Fruit fly (Drosophila melanogaster) whole organism, embryonic: Measurements from ENCODE around the gene CG31997.

Source experiments
- B-H1 ChIP-seq: fragments of 200-800 bp; sonication (Bioruptor generic); IDR thresholded peaks from 3 replicates; pipeline ENCODE4 v1.3.6; 2022; ENCODE audit warnings: missing biosample characterization, missing genetic modification characterization
- CG10462 ChIP-seq: fragments of 200-800 bp; sonication (Bioruptor generic); optimal IDR thresholded peaks from 2 replicates; lab custom pipeline; 2016; ENCODE audit warnings: missing biosample characterization, missing genetic modification characterization
- CG10565 ChIP-seq: fragments of 200-800 bp; sonication (Bioruptor generic); optimal IDR thresholded peaks from 3 replicates; lab custom pipeline; 2016; ENCODE audit warnings: missing biosample characterization, mild to moderate bottlenecking, missing genetic modification characterization
- CG11085 ChIP-seq: fragments of 200-800 bp; sonication (Bioruptor generic); IDR thresholded peaks from 2 replicates; pipeline ENCODE4 v1.3.6; 2022; ENCODE audit warnings: missing biosample characterization, missing genetic modification characterization
- CG12071 ChIP-seq: fragments of 200-800 bp; sonication (Bioruptor generic); optimal IDR thresholded peaks from 3 replicates; lab custom pipeline; 2018; ENCODE audit warnings: missing biosample characterization, mild to moderate bottlenecking, missing genetic modification characterization
- CG12236 ChIP-seq: fragments of 200-800 bp; sonication (Bioruptor generic); optimal IDR thresholded peaks from 2 replicates; lab custom pipeline; 2016; ENCODE audit warnings: missing biosample characterization, missing genetic modification characterization
- CG12942 ChIP-seq: fragments of 200-800 bp; sonication (Bioruptor generic); optimal IDR thresholded peaks from 3 replicates; lab custom pipeline; 2016; ENCODE audit warnings: missing biosample characterization, missing genetic modification characterization
- CG13287 ChIP-seq: fragments of 200-800 bp; sonication (Bioruptor generic); IDR thresholded peaks from 2 replicates; pipeline ENCODE4 v1.3.6; 2022; ENCODE audit warnings: missing biosample characterization, missing genetic modification characterization; ENCODE audit not compliant: partially characterized antibody
- CG13894 ChIP-seq: fragments of 200-800 bp; sonication (Bioruptor generic); optimal IDR thresholded peaks from 3 replicates; lab custom pipeline; 2018; ENCODE audit warnings: missing biosample characterization, mild to moderate bottlenecking, missing genetic modification characterization, moderate library complexity
- CG1529 ChIP-seq: fragments of 200-800 bp; sonication (Bioruptor generic); optimal IDR thresholded peaks from 3 replicates; lab custom pipeline; 2018; ENCODE audit warnings: missing biosample characterization, missing genetic modification characterization
- CG17359 ChIP-seq: fragments of 200-800 bp; sonication (Bioruptor generic); optimal IDR thresholded peaks from 3 replicates; lab custom pipeline; 2018; ENCODE audit warnings: missing biosample characterization, mild to moderate bottlenecking, missing genetic modification characterization, moderate library complexity
- CG18011 ChIP-seq: fragments of 200-800 bp; sonication (Bioruptor generic); optimal IDR thresholded peaks from 2 replicates; lab custom pipeline; 2017; ENCODE audit warnings: missing biosample characterization, missing genetic modification characterization, mild to moderate bottlenecking, moderate library complexity, missing genotype
- CG30403 ChIP-seq: fragments of 200-800 bp; sonication (Bioruptor generic); optimal IDR thresholded peaks from 3 replicates; lab custom pipeline; 2016; ENCODE audit warnings: missing biosample characterization, missing genetic modification characterization
- CG32772 ChIP-seq: fragments of 200-800 bp; sonication (Bioruptor generic); IDR thresholded peaks from 2 replicates; pipeline ENCODE4 v1.3.6; 2022; ENCODE audit warnings: missing biosample characterization, missing genetic modification characterization
- CG34224 ChIP-seq: fragments of 200-800 bp; sonication (Bioruptor generic); IDR thresholded peaks from 3 replicates; pipeline ENCODE4 v1.3.6; 2022; ENCODE audit warnings: missing biosample characterization, missing genetic modification characterization; ENCODE audit not compliant: partially characterized antibody
- CG3995 ChIP-seq: fragments of 200-800 bp; sonication (Bioruptor generic); optimal IDR thresholded peaks from 3 replicates; lab custom pipeline; 2016; ENCODE audit warnings: missing biosample characterization, missing genetic modification characterization
- CG4360 ChIP-seq: fragments of 200-800 bp; sonication (Bioruptor generic); IDR thresholded peaks from 2 replicates; pipeline ENCODE4 v1.3.6; 2022; ENCODE audit warnings: missing biosample characterization, missing genetic modification characterization
- CG6683 ChIP-seq: fragments of 200-800 bp; sonication (Bioruptor generic); optimal IDR thresholded peaks from 2 replicates; lab custom pipeline; 2017; ENCODE audit warnings: missing biosample characterization, mild to moderate bottlenecking, missing genetic modification characterization, missing genetic modification reagents
- CG6854 ChIP-seq: fragments of 200-800 bp; sonication (Bioruptor generic); optimal IDR thresholded peaks from 3 replicates; lab custom pipeline; 2017; ENCODE audit warnings: missing biosample characterization, mild to moderate bottlenecking, missing genetic modification characterization
- CG7745 ChIP-seq: fragments of 200-800 bp; sonication (Bioruptor generic); optimal IDR thresholded peaks from 2 replicates; lab custom pipeline; 2018; ENCODE audit warnings: missing biosample characterization, mild to moderate bottlenecking, missing genetic modification characterization, moderate library complexity
- CG7839 ChIP-seq: fragments of 200-800 bp; sonication (Bioruptor generic); optimal IDR thresholded peaks from 3 replicates; lab custom pipeline; 2018; ENCODE audit warnings: missing biosample characterization, mild to moderate bottlenecking, missing genetic modification characterization, moderate library complexity
- CrebB ChIP-seq: fragments of 200-800 bp; sonication (Bioruptor generic); optimal IDR thresholded peaks from 3 replicates; lab custom pipeline; 2018; ENCODE audit warnings: missing biosample characterization, mild to moderate bottlenecking, missing genetic modification characterization
- D19A ChIP-seq: fragments of 200-800 bp; optimal IDR thresholded peaks from 3 replicates; lab custom pipeline; 2019; ENCODE audit warnings: missing biosample characterization, mild to moderate bottlenecking, missing genetic modification characterization, moderate library complexity
- Dad ChIP-seq: fragments of 200-800 bp; sonication (Bioruptor generic); optimal IDR thresholded peaks from 3 replicates; lab custom pipeline; 2016; ENCODE audit warnings: missing biosample characterization, missing genetic modification characterization
- Doc3 ChIP-seq: fragments of 200-800 bp; sonication (Bioruptor generic); IDR thresholded peaks from 3 replicates; pipeline ENCODE4 v1.3.6; 2022; ENCODE audit warnings: missing biosample characterization, missing genetic modification characterization; ENCODE audit not compliant: partially characterized antibody
- GATAe ChIP-seq: fragments of 200-800 bp; sonication (Bioruptor generic); conservative IDR thresholded peaks from 2 replicates; pipeline ENCODE4 v1.3.6; 2022; ENCODE audit warnings: missing biosample characterization, missing genetic modification characterization
- Hr3 ChIP-seq: fragments of 200-800 bp; sonication (Bioruptor generic); optimal IDR thresholded peaks from 3 replicates; lab custom pipeline; 2016; ENCODE audit warnings: missing biosample characterization, missing genetic modification characterization
- Mrtf ChIP-seq: fragments of 200-800 bp; sonication (Bioruptor generic); IDR thresholded peaks from 3 replicates; pipeline ENCODE4 v1.3.6; 2022; ENCODE audit warnings: missing biosample characterization, missing genetic modification characterization
- TFAM ChIP-seq: fragments of 200-800 bp; sonication (Bioruptor generic); optimal IDR thresholded peaks from 2 replicates; lab custom pipeline; 2017; ENCODE audit warnings: missing biosample characterization, missing genetic modification characterization, inconsistent platforms
- Trl ChIP-seq, 3 experiments: fragments of >200 bp in 2 of 3; fragments of 200-800 bp in 1 of 3; sonication (Bioruptor generic) in 1 of 3; optimal IDR thresholded peaks; 2 replicates in 1 of 3; 3 replicates in 2 of 3; lab custom pipeline; 2016 to 2017; ENCODE audit warnings: missing biosample characterization in 1 of 3, missing genetic modification characterization in 1 of 3
- Xrp1 ChIP-seq: fragments of 200-800 bp; sonication (Bioruptor generic); IDR thresholded peaks from 2 replicates; pipeline ENCODE4 v1.3.6; 2022; ENCODE audit warnings: missing biosample characterization, missing genetic modification characterization
- ac ChIP-seq: fragments of 200-800 bp; sonication (Bioruptor generic); optimal IDR thresholded peaks from 3 replicates; lab custom pipeline; 2017; ENCODE audit warnings: missing biosample characterization, mild to moderate bottlenecking, missing genetic modification characterization
- ato ChIP-seq: fragments of 200-800 bp; sonication (Bioruptor generic); IDR thresholded peaks from 2 replicates; pipeline ENCODE4 v1.3.6; 2022; ENCODE audit warnings: missing biosample characterization, missing genetic modification characterization; ENCODE audit not compliant: partially characterized antibody
- bigmax ChIP-seq: fragments of 200-800 bp; sonication (Bioruptor generic); optimal IDR thresholded peaks from 2 replicates; lab custom pipeline; 2018; ENCODE audit warnings: missing biosample characterization, mild to moderate bottlenecking, missing genetic modification characterization
- cas ChIP-seq: fragments of 200-800 bp; sonication (Bioruptor generic); IDR thresholded peaks from 2 replicates; pipeline ENCODE4 v1.3.6; 2022; ENCODE audit warnings: missing biosample characterization, missing genetic modification characterization
- dan ChIP-seq: fragments of 200-800 bp; sonication (Bioruptor generic); IDR thresholded peaks from 2 replicates; pipeline ENCODE4 v1.3.6; 2022; ENCODE audit warnings: missing biosample characterization, missing genetic modification characterization
- disco-r ChIP-seq: fragments of 200-800 bp; sonication (Bioruptor generic); optimal IDR thresholded peaks from 2 replicates; lab custom pipeline; 2016; ENCODE audit warnings: missing biosample characterization, missing genetic modification characterization
- dm ChIP-seq: fragments of 200-800 bp; sonication (Bioruptor generic); optimal IDR thresholded peaks from 3 replicates; lab custom pipeline; 2016; ENCODE audit warnings: missing biosample characterization, missing genetic modification characterization
- fu2 ChIP-seq: fragments of 200-800 bp; sonication (Bioruptor generic); optimal IDR thresholded peaks from 2 replicates; lab custom pipeline; 2016; ENCODE audit warnings: missing biosample characterization, missing genetic modification characterization
- gcm2 ChIP-seq: fragments of 200-800 bp; sonication (Bioruptor generic); optimal IDR thresholded peaks from 2 replicates; lab custom pipeline; 2016; ENCODE audit warnings: missing biosample characterization, missing genetic modification characterization
- hbn ChIP-seq: fragments of 200-800 bp; sonication (Bioruptor generic); IDR thresholded peaks from 2 replicates; pipeline ENCODE4 v1.3.6; 2022; ENCODE audit warnings: missing biosample characterization, missing genetic modification characterization; ENCODE audit not compliant: partially characterized antibody
- pb ChIP-seq: fragments of 200-800 bp; sonication (Bioruptor generic); optimal IDR thresholded peaks from 3 replicates; lab custom pipeline; 2016; ENCODE audit warnings: missing biosample characterization, missing genetic modification characterization
- pfk ChIP-seq: fragments of 200-800 bp; sonication (Bioruptor generic); optimal IDR thresholded peaks from 2 replicates; lab custom pipeline; 2018; ENCODE audit warnings: missing biosample characterization, mild to moderate bottlenecking, missing genetic modification characterization, moderate library complexity
- pho ChIP-seq: fragments of 200-800 bp; sonication (Bioruptor generic); optimal IDR thresholded peaks from 2 replicates; lab custom pipeline; 2016; ENCODE audit warnings: missing biosample characterization, missing genetic modification characterization
- salm ChIP-seq: fragments of 200-800 bp; sonication (Bioruptor generic); optimal IDR thresholded peaks from 2 replicates; lab custom pipeline; 2018; ENCODE audit warnings: missing biosample characterization, mild to moderate bottlenecking, missing genetic modification characterization
- tx ChIP-seq: fragments of 200-800 bp; sonication (Bioruptor generic); optimal IDR thresholded peaks from 2 replicates; lab custom pipeline; 2016; ENCODE audit warnings: missing biosample characterization, missing genetic modification characterization
- unc-4 ChIP-seq: fragments of 200-800 bp; sonication (Bioruptor generic); IDR thresholded peaks from 2 replicates; pipeline ENCODE4 v1.3.6; 2022; ENCODE audit warnings: missing biosample characterization, missing genetic modification characterization; ENCODE audit not compliant: partially characterized antibody
- z ChIP-seq: fragments of 200-800 bp; sonication (Bioruptor generic); IDR thresholded peaks from 3 replicates; pipeline ENCODE4 v1.3.6; 2022; ENCODE audit warnings: missing biosample characterization, missing genetic modification characterization
- zf30C ChIP-seq: fragments of 200-800 bp; sonication (Bioruptor generic); optimal IDR thresholded peaks from 3 replicates; lab custom pipeline; 2018; ENCODE audit warnings: missing biosample characterization, mild to moderate bottlenecking, missing genetic modification characterization

CG31997 gene

DNA sequence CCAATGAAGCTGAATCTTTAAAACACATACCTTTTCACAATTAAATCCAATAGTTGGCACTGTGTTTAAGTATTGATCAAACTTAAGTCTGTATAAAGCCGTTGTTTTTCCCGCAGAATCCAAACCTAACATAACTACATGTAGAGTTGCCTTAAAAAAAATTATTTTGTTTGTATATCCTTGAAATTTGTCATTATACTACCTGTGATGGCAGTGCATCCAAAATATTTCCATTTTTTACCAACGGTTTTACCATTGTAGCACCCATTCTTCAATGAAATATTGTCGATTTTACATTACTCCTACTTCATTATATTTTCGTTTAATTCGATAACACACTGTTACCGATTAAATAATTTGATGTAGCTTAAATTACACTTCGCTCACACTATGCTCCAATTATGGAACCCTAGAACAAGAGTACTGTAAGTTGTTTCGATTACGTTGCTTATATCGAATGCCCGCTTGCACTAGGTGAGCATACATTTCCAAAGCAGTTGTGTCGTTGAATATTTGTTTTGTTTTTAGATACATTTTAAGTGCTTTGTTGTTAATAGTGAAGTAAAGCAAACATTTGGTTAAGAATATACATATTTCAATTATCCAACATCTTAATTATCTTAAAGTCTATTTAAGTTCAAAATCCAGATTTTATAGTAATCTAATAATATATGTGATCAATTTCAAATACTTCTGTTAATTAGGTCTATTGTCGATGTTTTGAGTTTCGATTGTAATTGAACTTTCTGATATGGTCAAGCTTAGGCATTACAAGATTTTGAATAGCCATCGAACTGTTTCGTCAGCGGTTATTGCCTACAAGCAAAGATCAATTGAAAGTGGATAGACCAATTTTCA, 23.4 kb upstream of the CG31997 start, which contains the start of gene Arl4 (continued):
- TF ChIP-seq salm (tag; lab: Kevin White, UChicago) (no peak), CG13287 (GFP tag; lab: Robert Waterston, UW) (peak; percentile 38; the same call in 1 of the 2 replicates), CG1529 (GFP tag; lab: Kevin White, UChicago) (no peak), cas (GFP tag; lab: Robert Waterston, UW) (no peak), CG11085 (GFP tag; lab: Robert Waterston, UW) (no peak), Doc3 (GFP tag; lab: Robert Waterston, UW) (no peak), CG18011 (GFP tag; lab: Kevin White, UChicago) (no peak), D19A (tag; lab: Kevin White, UChicago) (no peak), B-H1 (GFP tag; lab: Robert Waterston, UW) (no peak), tx (no peak), CG17359 (no peak), CG4360 (no peak), CG7839 (tag; lab: Kevin White, UChicago) (no peak), CG6854 (GFP tag; lab: Kevin White, UChicago) (no peak), ato (no peak), CG6683 (GFP tag; lab: Kevin White, UChicago) (no peak), dan (GFP tag; lab: Robert Waterston, UW) (no peak), CG7745 (tag; lab: Kevin White, UChicago) (no peak), CG13894 (tag; lab: Kevin White, UChicago) (peak; percentile 72), CG10565 (GFP tag; lab: Kevin White, UChicago) (no peak), Trl (optimal IDR thresholded peaks at IDR 0.05; lab: Kevin White, UChicago) (no peak), Trl (GFP tag; optimal IDR thresholded peaks at IDR 0.05; lab: Kevin White, UChicago) (no peak), GATAe (GFP tag; lab: Robert Waterston, UW) (no peak), unc-4 (GFP tag; lab: Robert Waterston, UW) (no peak), TFAM (no peak), CG30403 (peak; percentile 5), fu2 (GFP tag; lab: Kevin White, UChicago) (peak; percentile 36), CG12071 (GFP tag; lab: Kevin White, UChicago) (no peak), CG10462 (GFP tag; lab: Kevin White, UChicago) (no peak), CG32772 (no peak), zf30C (GFP tag; lab: Kevin White, UChicago) (no peak), dm (GFP tag; lab: Kevin White, UChicago) (no peak), hbn (GFP tag; lab: Robert Waterston, UW) (no peak), disco-r (GFP tag; lab: Kevin White, UChicago) (no peak), CG12236 (GFP tag; lab: Kevin White, UChicago) (no peak), CG12942 (GFP tag; lab: Kevin White, UChicago) (no peak), pho (GFP tag; lab: Kevin White, UChicago) (no peak), pb (GFP tag; lab: Kevin White, UChicago) (no peak), CrebB (tag; lab: Kevin White, UChicago) (no peak), Dad (GFP tag; lab: Kevin White, UChicago) (no peak), z (GFP tag; lab: Robert Waterston, UW) (no peak), pfk (GFP tag; lab: Kevin White, UChicago) (peak; percentile 87), CG34224 (GFP tag; lab: Robert Waterston, UW) (no peak), gcm2 (GFP tag; lab: Kevin White, UChicago) (no peak), Xrp1 (no peak), Mrtf (GFP tag; lab: Robert Waterston, UW) (no peak), ac (GFP tag; lab: Kevin White, UChicago) (no peak), Hr3 (GFP tag; lab: Kevin White, UChicago) (no peak), bigmax (no peak), CG3995 (GFP tag; lab: Kevin White, UChicago) (peak; percentile 43)
